Fruit fly (Drosophila melanogaster) whole organism, pupa: Measurements from ENCODE around the gene Pph13.

ENCODE experiments used
- CG32121 ChIP-seq: fragments of 200-800 bp; sonication (Bioruptor generic); IDR thresholded peaks from 2 replicates; pipeline ENCODE4 v1.3.6; 2022; ENCODE audit warnings: missing biosample characterization, missing genetic modification characterization
- D1 ChIP-seq: fragments of 200-800 bp; sonication (Bioruptor generic); optimal IDR thresholded peaks from 2 replicates; lab custom pipeline; 2018; ENCODE audit warnings: missing biosample characterization, mild to moderate bottlenecking, missing genetic modification characterization, moderate library complexity
- EcR ChIP-seq: fragments of 200-800 bp; sonication (Bioruptor generic); optimal IDR thresholded peaks from 3 replicates; lab custom pipeline; 2019; ENCODE audit warnings: missing biosample characterization, missing genetic modification characterization, mild to moderate bottlenecking, moderate library complexity, missing genetic modification reagents
- Pif1A ChIP-seq: fragments of 200-800 bp; sonication (Bioruptor generic); optimal IDR thresholded peaks from 3 replicates; lab custom pipeline; 2016; ENCODE audit warnings: missing biosample characterization, missing genetic modification characterization
- Pif1B ChIP-seq: fragments of 200-800 bp; sonication (Bioruptor generic); optimal IDR thresholded peaks from 3 replicates; lab custom pipeline; 2016; ENCODE audit warnings: missing biosample characterization, missing genetic modification characterization
- fd96Ca ChIP-seq: fragments of 200-800 bp; sonication (Bioruptor generic); IDR thresholded peaks from 3 replicates; pipeline ENCODE4 v1.3.6; 2022; ENCODE audit warnings: missing biosample characterization, missing genetic modification characterization

dm6 chr2L:568030-568429, 9.3 kb upstream of the Pph13 start, which contains the start of the genes Nle and Sf3b1:
- TF ChIP-seq EcR (no peak), fd96Ca (no peak), CG32121 (no peak), D1 (tag; lab: Kevin White, UChicago) (no peak), Pif1B (GFP tag; lab: Kevin White, UChicago) (no peak), Pif1A (GFP tag; lab: Kevin White, UChicago) (no peak)
